Worm (Caenorhabditis elegans) whole organism, L1 larva: ENCODE measurements around the gene ttr-16.

Source experiments
- C04F5.9 ChIP-seq: sonication (generic microtip); optimal IDR thresholded peaks from 2 replicates; lab custom pipeline; 2016; ENCODE audit warnings: missing genetic modification characterization, missing compliant biosample characterization
- F16B12.6 ChIP-seq: fragments of 150-350 bp; optimal IDR thresholded peaks from 2 replicates; lab custom pipeline; 2014; ENCODE audit warnings: missing biosample characterization, missing genetic modification characterization
- alr-1 ChIP-seq: fragments of 200-800 bp; sonication (Bioruptor generic); optimal IDR thresholded peaks from 2 replicates; lab custom pipeline; 2018; ENCODE audit warnings: borderline replicate concordance, mild to moderate bottlenecking, missing genetic modification characterization, missing compliant biosample characterization
- ama-1 ChIP-seq: fragments of 150-350 bp; optimal IDR thresholded peaks from 2 replicates; lab custom pipeline; 2014
- ceh-82 ChIP-seq, 3 experiments: fragments of 150-350 bp in 1 of 3; sonication (generic microtip) in 2 of 3; optimal IDR thresholded peaks; 2 replicates each; lab custom pipeline; 2014 to 2017; ENCODE audit warnings: missing biosample characterization in 3 of 3, missing genetic modification characterization in 3 of 3
- ceh-88 ChIP-seq: fragments of 200-800 bp; sonication (Bioruptor generic); IDR thresholded peaks from 2 replicates; pipeline ENCODE4 v1.3.6; 2022; ENCODE audit warnings: missing genetic modification characterization, missing compliant biosample characterization
- dpl-1 ChIP-seq, 3 experiments: fragments of 150-350 bp in 2 of 3; sonication (generic microtip) in 1 of 3; optimal IDR thresholded peaks; 2 replicates each; lab custom pipeline; 2014 to 2017; ENCODE audit warnings: missing biosample characterization in 3 of 3, missing genetic modification characterization in 3 of 3, missing genetic modification reagents in 3 of 3
- efl-1 ChIP-seq, 4 experiments: fragments of 150-350 bp; optimal IDR thresholded peaks in 3 of 4; peaks in 1 of 4; 1 replicate in 1 of 4; 2 replicates in 3 of 4; lab custom pipeline; 2014; ENCODE audit warnings: missing biosample characterization in 2 of 4, missing genetic modification characterization in 2 of 4, missing genetic modification reagents in 2 of 4
- efl-3 ChIP-seq: fragments of 200-800 bp; sonication (Bioruptor generic); optimal IDR thresholded peaks from 2 replicates; lab custom pipeline; 2018; ENCODE audit warnings: mild to moderate bottlenecking, missing genetic modification characterization, missing compliant biosample characterization
- egl-13 ChIP-seq: sonication (generic microtip); optimal IDR thresholded peaks from 2 replicates; lab custom pipeline; 2016; ENCODE audit warnings: missing genotype, missing genetic modification reagents, missing genetic modification characterization, missing compliant biosample characterization
- elt-3 ChIP-seq, 6 experiments: fragments of 150-350 bp in 1 of 6; sonication (generic microtip); optimal IDR thresholded peaks; 2 replicates each; lab custom pipeline; 2017 to 2018; ENCODE audit warnings: missing biosample characterization in 6 of 6, missing genetic modification characterization in 6 of 6, inconsistent platforms in 1 of 6
- fkh-4 ChIP-seq: sonication (generic microtip); optimal IDR thresholded peaks from 2 replicates; lab custom pipeline; 2016; ENCODE audit warnings: missing compliant biosample characterization, missing genetic modification characterization, borderline replicate concordance
- fkh-8 ChIP-seq: sonication (generic microtip); optimal IDR thresholded peaks from 2 replicates; lab custom pipeline; 2016; ENCODE audit warnings: mild to moderate bottlenecking, missing genetic modification characterization, missing compliant biosample characterization
- irx-1 ChIP-seq: sonication (generic microtip); optimal IDR thresholded peaks from 2 replicates; lab custom pipeline; 2016; ENCODE audit warnings: missing genetic modification characterization, missing compliant biosample characterization
- jun-1 ChIP-seq: fragments of 150-350 bp; optimal IDR thresholded peaks from 2 replicates; lab custom pipeline; 2014; ENCODE audit warnings: missing biosample characterization, missing genetic modification reagents, missing genetic modification characterization
- lin-14 ChIP-seq: fragments of 200-800 bp; sonication (Bioruptor generic); optimal IDR thresholded peaks from 2 replicates; lab custom pipeline; 2018; ENCODE audit warnings: mild to moderate bottlenecking, missing genetic modification characterization, moderate library complexity, missing compliant biosample characterization
- lin-39 ChIP-seq: fragments of 150-350 bp; optimal IDR thresholded peaks from 2 replicates; lab custom pipeline; 2014; ENCODE audit warnings: missing biosample characterization, missing genetic modification reagents, missing genetic modification characterization
- lir-3 ChIP-seq: sonication (generic microtip); optimal IDR thresholded peaks from 2 replicates; lab custom pipeline; 2016; ENCODE audit warnings: mild to moderate bottlenecking, missing genetic modification characterization, moderate library complexity, missing compliant biosample characterization; ENCODE audit not compliant: poor library complexity
- lsy-2 ChIP-seq, 2 experiments: fragments of 150-350 bp; optimal IDR thresholded peaks; 2 replicates each; lab custom pipeline; 2014; ENCODE audit warnings: missing biosample characterization in 2 of 2, missing genetic modification characterization in 2 of 2
- mdl-1 ChIP-seq, 2 experiments: fragments of 150-350 bp; optimal IDR thresholded peaks; 2 replicates each; lab custom pipeline; 2014 to 2017; ENCODE audit warnings: missing biosample characterization in 2 of 2, missing genetic modification characterization in 2 of 2, inconsistent platforms in 1 of 2
- mep-1 ChIP-seq: fragments of 150-350 bp; optimal IDR thresholded peaks from 2 replicates; lab custom pipeline; 2014; ENCODE audit warnings: missing biosample characterization, missing genetic modification characterization
- nhr-11 ChIP-seq: fragments of 150-350 bp; optimal IDR thresholded peaks from 2 replicates; lab custom pipeline; 2014; ENCODE audit warnings: missing biosample characterization, missing genetic modification characterization
- nhr-12 ChIP-seq: sonication (generic microtip); optimal IDR thresholded peaks from 2 replicates; lab custom pipeline; 2017; ENCODE audit warnings: missing biosample characterization, missing genetic modification characterization
- nhr-19 ChIP-seq: fragments of 200-800 bp; sonication (Bioruptor generic); conservative IDR thresholded peaks from 2 replicates; pipeline ENCODE4 v1.3.6; 2022; ENCODE audit warnings: missing genetic modification characterization, missing compliant biosample characterization
- nhr-20 ChIP-seq: sonication (generic microtip); optimal IDR thresholded peaks from 2 replicates; lab custom pipeline; 2016; ENCODE audit warnings: mild to moderate bottlenecking, missing genetic modification characterization, missing compliant biosample characterization
- nhr-28 ChIP-seq: fragments of 150-350 bp; optimal IDR thresholded peaks from 2 replicates; lab custom pipeline; 2014; ENCODE audit warnings: missing biosample characterization, missing genetic modification characterization
- nhr-47 ChIP-seq: sonication (generic microtip); optimal IDR thresholded peaks from 2 replicates; lab custom pipeline; 2016; ENCODE audit warnings: mild to moderate bottlenecking, missing genetic modification characterization, moderate library complexity, missing compliant biosample characterization
- nhr-71 ChIP-seq: sonication (generic microtip); optimal IDR thresholded peaks from 2 replicates; lab custom pipeline; 2016; ENCODE audit warnings: mild to moderate bottlenecking, missing genetic modification characterization, moderate library complexity, missing compliant biosample characterization
- nhr-84 ChIP-seq: sonication (generic microtip); optimal IDR thresholded peaks from 2 replicates; lab custom pipeline; 2017; ENCODE audit warnings: missing biosample characterization, missing genetic modification characterization
- nhr-85 ChIP-seq: sonication (generic microtip); peaks from one replicate; lab custom pipeline; 2016; ENCODE audit warnings: missing genetic modification characterization, inconsistent platforms, missing compliant biosample characterization
- nhr-90 ChIP-seq: sonication (generic microtip); optimal IDR thresholded peaks from 2 replicates; lab custom pipeline; 2016; ENCODE audit warnings: mild to moderate bottlenecking, missing genetic modification characterization, missing compliant biosample characterization; ENCODE audit not compliant: poor library complexity
- rnt-1 ChIP-seq: sonication (generic microtip); optimal IDR thresholded peaks from 2 replicates; lab custom pipeline; 2016; ENCODE audit warnings: mild to moderate bottlenecking, missing genetic modification characterization, moderate library complexity, missing compliant biosample characterization
- snu-23 ChIP-seq: sonication (generic microtip); optimal IDR thresholded peaks from 2 replicates; lab custom pipeline; 2016; ENCODE audit warnings: missing genetic modification characterization, missing compliant biosample characterization
- sox-4 ChIP-seq: sonication (generic microtip); optimal IDR thresholded peaks from 2 replicates; lab custom pipeline; 2016; ENCODE audit warnings: missing genetic modification characterization, missing compliant biosample characterization
- sptf-1 ChIP-seq: fragments of 150-350 bp; optimal IDR thresholded peaks from 2 replicates; lab custom pipeline; 2014; ENCODE audit warnings: missing biosample characterization, missing genetic modification characterization
- swsn-7 ChIP-seq: sonication (generic microtip); optimal IDR thresholded peaks from 2 replicates; lab custom pipeline; 2016; ENCODE audit warnings: missing genetic modification characterization, missing compliant biosample characterization
- unc-130 ChIP-seq: fragments of 150-350 bp; optimal IDR thresholded peaks from 2 replicates; lab custom pipeline; 2017; ENCODE audit warnings: missing biosample characterization, missing genetic modification characterization, inconsistent platforms
- xbp-1 ChIP-seq: sonication (generic microtip); optimal IDR thresholded peaks from 2 replicates; lab custom pipeline; 2016; ENCODE audit warnings: missing genetic modification characterization, missing compliant biosample characterization
- zag-1 ChIP-seq: fragments of 150-350 bp; optimal IDR thresholded peaks from 2 replicates; lab custom pipeline; 2014; ENCODE audit warnings: missing biosample characterization, missing genetic modification characterization
- zip-4 ChIP-seq: fragments of 200-800 bp; sonication (Bioruptor generic); optimal IDR thresholded peaks from 2 replicates; lab custom pipeline; 2018; ENCODE audit warnings: mild to moderate bottlenecking, missing genetic modification characterization, moderate library complexity, missing compliant biosample characterization
- ztf-11 ChIP-seq, 2 experiments: sonication (generic microtip); optimal IDR thresholded peaks; 2 replicates each; lab custom pipeline; 2016 to 2017; ENCODE audit warnings: missing genetic modification characterization in 2 of 2, missing biosample characterization in 1 of 2, missing compliant biosample characterization in 1 of 2
- ztf-4 ChIP-seq: fragments of 150-350 bp; optimal IDR thresholded peaks from 2 replicates; lab custom pipeline; 2014; ENCODE audit warnings: missing biosample characterization, missing genetic modification characterization

ttr-16 gene

DNA sequence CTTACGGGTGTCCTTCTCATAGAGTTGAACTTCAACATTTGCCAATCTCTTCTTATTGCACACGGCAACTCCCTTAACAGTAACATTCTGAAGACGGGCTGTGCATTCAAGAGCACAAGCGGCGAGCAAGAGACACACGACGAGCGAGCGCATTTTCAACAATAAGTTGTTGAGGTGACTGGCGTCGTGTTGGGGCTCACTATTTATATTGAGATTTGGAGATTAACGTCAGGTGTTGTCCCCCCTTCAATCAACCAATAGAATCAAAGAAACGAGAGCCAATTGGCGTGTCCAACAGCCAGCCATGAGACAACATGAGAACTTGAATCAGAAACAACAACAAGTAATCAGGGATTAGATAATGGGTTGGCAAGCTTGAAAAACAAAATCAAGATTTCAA, at the start of gene ttr-16:
Gene ttr-16, minus strand, starts transcription at position 176 of the 400 bp plus-strand sequence.
- TF ChIP-seq xbp-1 = peak; percentile 23
- TF ChIP-seq efl-1 (optimal IDR thresholded peaks at IDR 0.05; lab: Kevin White, UChicago) = peak in 1 of 2 experiments; percentile 10
- TF ChIP-seq efl-1 (GFP tag; optimal IDR thresholded peaks at IDR 0.05 in 1 of 2; lab: Kevin White, UChicago) = no peak
- peak; percentile 31 for TF ChIP-seq nhr-47 (tag; lab: Kevin White, UChicago)
- TF ChIP-seq nhr-19 = peak; percentile 51
- peak; percentile 42 for TF ChIP-seq unc-130 (tag; lab: Kevin White, UChicago)
- peak; percentile 85 for TF ChIP-seq rnt-1 (tag; lab: Kevin White, UChicago)
- peak; percentile 34 for TF ChIP-seq lin-39 (tag; lab: Kevin White, UChicago)
- peak in 1 of 2 experiments; percentile 52 for TF ChIP-seq lsy-2 (tag; optimal IDR thresholded peaks at IDR 0.05; lab: Kevin White, UChicago)
- TF ChIP-seq nhr-20 (tag; lab: Kevin White, UChicago) = peak; percentile 11
- TF ChIP-seq snu-23 (GFP tag; lab: Kevin White, UChicago) = peak; percentile 50
- TF ChIP-seq ama-1 = peak; percentile 87
- TF ChIP-seq mdl-1 (tag; optimal IDR thresholded peaks at IDR 0.05; lab: Kevin White, UChicago) = peak in 1 of 2 experiments; percentile 0
- TF ChIP-seq lin-14 (GFP tag; lab: Kevin White, UChicago) = peak; percentile 63
- no peak for TF ChIP-seq elt-3 (tag; optimal IDR thresholded peaks at IDR 0.05; lab: Kevin White, UChicago)
- TF ChIP-seq zag-1 (tag; lab: Kevin White, UChicago) = no peak
- TF ChIP-seq nhr-71 (tag; lab: Kevin White, UChicago) = peak; percentile 80
- no peak for TF ChIP-seq nhr-28 (tag; lab: Kevin White, UChicago)
- TF ChIP-seq swsn-7 (tag; lab: Kevin White, UChicago) = peak; percentile 43
- TF ChIP-seq zip-4 = no peak
- TF ChIP-seq sptf-1 = no peak
- TF ChIP-seq ztf-4 (tag; lab: Kevin White, UChicago) = peak; percentile 21
- no peak for TF ChIP-seq nhr-84 (tag; lab: Kevin White, UChicago)

ce11 chrIV:11112641-11113040, 48.7 kb upstream of the ttr-16 start, which contains the start of gene clc-9:
clc-9 (plus strand) TSS chrIV:11112941.
- TF ChIP-seq ceh-82 (tag; optimal IDR thresholded peaks at IDR 0.05; lab: Kevin White, UChicago) = no peak
- no peak for TF ChIP-seq efl-1 (optimal IDR thresholded peaks at IDR 0.05; lab: Kevin White, UChicago)
- peak in 1 of 2 experiments; percentile 27 for TF ChIP-seq efl-1 (GFP tag; optimal IDR thresholded peaks at IDR 0.05 in 1 of 2; lab: Kevin White, UChicago)
- no peak for TF ChIP-seq C04F5.9 (tag; lab: Kevin White, UChicago)
- TF ChIP-seq, all 84 proteins: peak for 1

DNA sequence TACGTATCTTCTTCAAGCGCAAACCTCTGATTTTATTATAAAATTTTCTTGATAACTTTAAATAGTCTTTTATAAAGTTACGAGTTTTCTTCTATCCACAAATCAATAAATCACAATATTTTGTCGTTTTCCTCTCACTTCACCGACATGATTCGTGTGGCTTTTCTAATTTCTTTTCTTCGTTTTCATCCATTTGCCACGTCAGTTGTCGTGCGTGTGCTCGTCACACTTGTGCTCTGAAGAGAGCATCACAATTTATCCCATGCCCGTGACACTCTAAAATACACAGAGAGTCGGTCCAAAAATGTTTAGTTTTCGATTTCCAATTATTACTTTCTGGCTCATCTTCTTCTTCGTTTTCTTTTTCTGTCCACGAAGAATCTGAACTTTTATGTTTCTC, 48.0 kb upstream of the ttr-16 start:
- TF ChIP-seq alr-1 = no peak
- TF ChIP-seq unc-130 (tag; lab: Kevin White, UChicago) = peak; percentile 55
- peak; percentile 51 for TF ChIP-seq xbp-1
- TF ChIP-seq snu-23 (GFP tag; lab: Kevin White, UChicago) = peak; percentile 17
- TF ChIP-seq efl-3 = no peak
- no peak for TF ChIP-seq elt-3 (tag; optimal IDR thresholded peaks at IDR 0.05; lab: Kevin White, UChicago)
- TF ChIP-seq nhr-71 (tag; lab: Kevin White, UChicago) = peak; percentile 47
- peak; percentile 62 for TF ChIP-seq rnt-1 (tag; lab: Kevin White, UChicago)
- TF ChIP-seq sox-4 (tag; lab: Kevin White, UChicago) = no peak
- TF ChIP-seq lsy-2 (tag; optimal IDR thresholded peaks at IDR 0.05; lab: Kevin White, UChicago) = peak in 1 of 2 experiments; percentile 42
- TF ChIP-seq lin-14 (GFP tag; lab: Kevin White, UChicago) = peak; percentile 46

- no peak for TF ChIP-seq sptf-1
- TF ChIP-seq fkh-8 (tag; lab: Kevin White, UChicago) = peak; percentile 21
- no peak for TF ChIP-seq nhr-11 (tag; lab: Kevin White, UChicago)
- no peak for TF ChIP-seq egl-13 (tag; lab: Kevin White, UChicago)
- peak; percentile 80 to 92 for TF ChIP-seq lsy-2 (tag; optimal IDR thresholded peaks at IDR 0.05; lab: Kevin White, UChicago)
- peak; percentile 20 for TF ChIP-seq irx-1
- peak; percentile 78 to 85 (median 84) for TF ChIP-seq dpl-1 (GFP tag; optimal IDR thresholded peaks at IDR 0.05; lab: Kevin White, UChicago)
- TF ChIP-seq snu-23 (GFP tag; lab: Kevin White, UChicago) = peak; percentile 80
- peak; percentile 89 for TF ChIP-seq xbp-1
- no peak for TF ChIP-seq ztf-11 (tag; optimal IDR thresholded peaks at IDR 0.05; lab: Kevin White, UChicago)
- no peak for TF ChIP-seq ceh-88
- peak; percentile 70 for TF ChIP-seq nhr-47 (tag; lab: Kevin White, UChicago)
- peak; percentile 43 for TF ChIP-seq jun-1 (tag; lab: Kevin White, UChicago)
- no peak for TF ChIP-seq F16B12.6 (tag; lab: Kevin White, UChicago)
- TF ChIP-seq ceh-82 (tag; optimal IDR thresholded peaks at IDR 0.05; lab: Kevin White, UChicago) = peak; percentile 44 to 71 (median 59)
- TF ChIP-seq mep-1 (tag; lab: Kevin White, UChicago) = peak; percentile 64
- peak; percentile 35 for TF ChIP-seq nhr-90 (tag; lab: Kevin White, UChicago)
- TF ChIP-seq nhr-12 (tag; lab: Kevin White, UChicago) = no peak
- peak; percentile 63 for TF ChIP-seq rnt-1 (tag; lab: Kevin White, UChicago)
- peak; percentile 34 for TF ChIP-seq unc-130 (tag; lab: Kevin White, UChicago)
- no peak for TF ChIP-seq fkh-4 (tag; lab: Kevin White, UChicago)
- peak; percentile 80 for TF ChIP-seq nhr-85 (tag; lab: Kevin White, UChicago)
- TF ChIP-seq lir-3 = no peak
These were observed 47.2 kb upstream of the ttr-16 start, which contains the start of gene rps-5 for ce11 chrIV:11110995-11111619. rps-5 (minus strand) TSS chrIV:11111045.
